Fruit fly (Drosophila melanogaster): ENCODE results near the gene CG7251.

The CG7251 gene

DNA sequence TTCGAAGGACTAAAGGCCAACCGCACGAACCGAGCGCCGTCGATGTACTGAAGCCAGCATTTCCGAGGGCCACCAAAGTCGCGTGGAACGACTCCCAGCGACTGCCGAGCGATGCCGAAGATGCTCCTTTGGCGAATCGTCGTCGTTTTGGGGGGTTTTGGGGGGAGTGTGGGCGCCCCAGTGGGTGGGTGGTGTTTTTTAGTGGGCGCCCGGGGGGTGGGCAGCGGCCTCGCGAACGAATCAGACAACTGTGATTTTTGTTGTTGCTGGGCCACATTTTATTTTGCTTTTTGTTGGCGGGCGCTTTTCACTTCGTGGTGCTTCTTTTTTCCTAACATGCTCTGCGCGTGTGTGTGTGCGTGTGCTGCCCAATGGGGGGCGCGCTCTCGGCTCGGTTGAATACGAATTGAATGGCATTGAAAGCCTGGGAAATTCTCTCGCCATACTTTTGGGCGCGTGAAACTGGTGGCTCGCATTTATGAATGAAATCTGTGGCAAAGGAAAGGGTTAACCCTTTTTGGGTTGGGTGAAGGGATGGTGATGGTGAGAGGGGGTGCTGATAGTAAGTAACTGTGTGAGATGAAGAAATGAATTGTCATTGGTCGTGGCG, 29.8 kb upstream of the CG7251 start, which contains the start of gene DIP-eta (continued):
- TF ChIP-seq Antp (GFP tag; optimal IDR thresholded peaks at IDR 0.05) (no peak), CG34376 (GFP tag; optimal IDR thresholded peaks at IDR 0.05) (peak; percentile 30), CG43689 (GFP tag; IDR thresholded peaks at IDR 0.05) (no peak), Ets97D (GFP tag; optimal IDR thresholded peaks at IDR 0.05) (no peak), en (GFP tag; optimal IDR thresholded peaks at IDR 0.05) (no peak), CoRest (tag; optimal IDR thresholded peaks at IDR 0.05) (no peak), CG12104 (GFP tag; optimal IDR thresholded peaks at IDR 0.05) (no peak), Bgb (GFP tag; IDR thresholded peaks at IDR 0.05; ENCODE audit: partially characterized antibody) (no peak), schlank (tag; optimal IDR thresholded peaks at IDR 0.05) (no peak), MBD-R2 (GFP tag; IDR thresholded peaks at IDR 0.05) (no peak), dan (GFP tag; IDR thresholded peaks at IDR 0.05) (no peak), caup (GFP tag; optimal IDR thresholded peaks at IDR 0.05; ENCODE audit: severe bottlenecking) (no peak), abd-A (tag; optimal IDR thresholded peaks at IDR 0.05) (peak; percentile 61), da (GFP tag; optimal IDR thresholded peaks at IDR 0.05) (no peak), CG10321 (GFP tag; IDR thresholded peaks at IDR 0.05) (no peak), CG7963 (GFP tag; IDR thresholded peaks at IDR 0.05; ENCODE audit: partially characterized antibody) (no peak), Nf-YB (GFP tag; optimal IDR thresholded peaks at IDR 0.05) (peak; percentile 95), hkb (optimal IDR thresholded peaks at IDR 0.05) (no peak), hkb (GFP tag; IDR thresholded peaks at IDR 0.05) (no peak), CG16863 (GFP tag; optimal IDR thresholded peaks at IDR 0.05) (no peak), CG8359 (GFP tag; optimal IDR thresholded peaks at IDR 0.05; ENCODE audit: borderline replicate concordance) (peak; percentile 33), CG17385 (GFP tag; optimal IDR thresholded peaks at IDR 0.05) (no peak), fd64A (GFP tag; optimal IDR thresholded peaks at IDR 0.05) (no peak), CG9215 (GFP tag; IDR thresholded peaks at IDR 0.05) (no peak), CG10654 (GFP tag; optimal IDR thresholded peaks at IDR 0.05) (no peak), lola (GFP tag; optimal IDR thresholded peaks at IDR 0.05) (no peak), Gug (GFP tag; IDR thresholded peaks at IDR 0.05) (no peak), NFAT (GFP tag; IDR thresholded peaks at IDR 0.05) (no peak), Sry-β (GFP tag; optimal IDR thresholded peaks at IDR 0.05) (no peak), amos (GFP tag; IDR thresholded peaks at IDR 0.05; ENCODE audit: partially characterized antibody) (peak; percentile 9; the same call in 1 of the 2 replicates), Usf (GFP tag; optimal IDR thresholded peaks at IDR 0.05) (no peak), CG7786 (GFP tag; optimal IDR thresholded peaks at IDR 0.05) (no peak), her (GFP tag; optimal IDR thresholded peaks at IDR 0.05) (no peak), CG8924 (tag; optimal IDR thresholded peaks at IDR 0.05) (peak; percentile 39), nom (GFP tag; optimal IDR thresholded peaks at IDR 0.05) (peak; percentile 53), CG18764 (GFP tag; optimal IDR thresholded peaks at IDR 0.05) (no peak), CG6683 (GFP tag; optimal IDR thresholded peaks at IDR 0.05) (no peak), phol (tag; optimal IDR thresholded peaks at IDR 0.05) (no peak), mam (GFP tag; optimal IDR thresholded peaks at IDR 0.05) (no peak), Nf-YA (GFP tag; IDR thresholded peaks at IDR 0.05) (peak; percentile 25; the same call in 1 of the 2 replicates), ATbp (GFP tag; optimal IDR thresholded peaks at IDR 0.05) (no peak), CG1233 (GFP tag; optimal IDR thresholded peaks at IDR 0.05) (no peak)
